Fruit fly (Drosophila melanogaster) whole organism, embryonic: ENCODE measurements around the gene Rdl.

Experiments used
- Aef1 ChIP-seq: fragments of 200-800 bp; sonication (Bioruptor generic); IDR thresholded peaks from 3 replicates; pipeline ENCODE4 v1.3.6; 2022; ENCODE audit warnings: missing biosample characterization, missing genetic modification characterization
- Atf3 ChIP-seq: fragments of 200-800 bp; sonication (Bioruptor generic); optimal IDR thresholded peaks from 3 replicates; lab custom pipeline; 2016; ENCODE audit warnings: missing biosample characterization, missing genetic modification characterization
- Bgb ChIP-seq: fragments of 200-800 bp; sonication (Bioruptor generic); IDR thresholded peaks from 2 replicates; pipeline ENCODE4 v1.3.6; 2022; ENCODE audit warnings: missing biosample characterization, missing genetic modification characterization; ENCODE audit not compliant: partially characterized antibody
- CG11085 ChIP-seq: fragments of 200-800 bp; sonication (Bioruptor generic); IDR thresholded peaks from 2 replicates; pipeline ENCODE4 v1.3.6; 2022; ENCODE audit warnings: missing biosample characterization, missing genetic modification characterization
- CG12155 ChIP-seq: fragments of 200-800 bp; sonication (Bioruptor generic); optimal IDR thresholded peaks from 3 replicates; lab custom pipeline; 2016; ENCODE audit warnings: missing biosample characterization, missing genetic modification characterization
- CG14965 ChIP-seq: fragments of 200-800 bp; sonication (Bioruptor generic); optimal IDR thresholded peaks from 2 replicates; lab custom pipeline; 2016; ENCODE audit warnings: missing biosample characterization, missing genetic modification characterization, borderline replicate concordance
- CG15479 ChIP-seq: fragments of 200-800 bp; sonication (Bioruptor generic); optimal IDR thresholded peaks from 3 replicates; lab custom pipeline; 2019; ENCODE audit warnings: missing biosample characterization, mild to moderate bottlenecking, missing genetic modification characterization, moderate library complexity
- CG15696 ChIP-seq: fragments of 200-800 bp; sonication (Bioruptor generic); optimal IDR thresholded peaks from 2 replicates; lab custom pipeline; 2019; ENCODE audit warnings: missing biosample characterization, mild to moderate bottlenecking, missing genetic modification characterization, moderate library complexity
- CG16815 ChIP-seq: fragments of 200-800 bp; sonication (Bioruptor generic); optimal IDR thresholded peaks from 3 replicates; lab custom pipeline; 2017; ENCODE audit warnings: missing biosample characterization, mild to moderate bottlenecking, missing genetic modification characterization
- CG17612 ChIP-seq: fragments of 200-800 bp; sonication (Bioruptor generic); IDR thresholded peaks from 2 replicates; pipeline ENCODE4 v1.3.6; 2022; ENCODE audit warnings: missing biosample characterization, missing genetic modification characterization
- CG30403 ChIP-seq: fragments of 200-800 bp; sonication (Bioruptor generic); optimal IDR thresholded peaks from 3 replicates; lab custom pipeline; 2016; ENCODE audit warnings: missing biosample characterization, missing genetic modification characterization
- CG3065 ChIP-seq: fragments of 200-800 bp; sonication (Bioruptor generic); optimal IDR thresholded peaks from 2 replicates; lab custom pipeline; 2016; ENCODE audit warnings: missing biosample characterization, missing genetic modification characterization
- CG32532 ChIP-seq: fragments of 200-800 bp; sonication (Bioruptor generic); IDR thresholded peaks from 2 replicates; pipeline ENCODE4 v1.3.6; 2022; ENCODE audit warnings: missing biosample characterization, missing genetic modification characterization
- CG4282 ChIP-seq: fragments of 200-800 bp; sonication (Bioruptor generic); optimal IDR thresholded peaks from 2 replicates; lab custom pipeline; 2016; ENCODE audit warnings: missing biosample characterization, missing genetic modification characterization
- CG4404 ChIP-seq: fragments of 200-800 bp; sonication (Bioruptor generic); IDR thresholded peaks from 2 replicates; pipeline ENCODE4 v1.3.6; 2022; ENCODE audit warnings: missing biosample characterization, missing genetic modification characterization
- CG4854 ChIP-seq: fragments of 200-800 bp; sonication (Bioruptor generic); optimal IDR thresholded peaks from 2 replicates; lab custom pipeline; 2016; ENCODE audit warnings: missing biosample characterization, missing genetic modification characterization, inconsistent platforms
- CG6175 ChIP-seq: fragments of 200-800 bp; sonication (Bioruptor generic); IDR thresholded peaks from 3 replicates; pipeline ENCODE4 v1.3.6; 2022; ENCODE audit warnings: missing biosample characterization, missing genetic modification characterization
- CG6683 ChIP-seq: fragments of 200-800 bp; sonication (Bioruptor generic); optimal IDR thresholded peaks from 2 replicates; lab custom pipeline; 2017; ENCODE audit warnings: missing biosample characterization, mild to moderate bottlenecking, missing genetic modification characterization, missing genetic modification reagents
- CG8089 ChIP-seq: fragments of 200-800 bp; sonication (Bioruptor generic); optimal IDR thresholded peaks from 3 replicates; lab custom pipeline; 2016; ENCODE audit warnings: missing biosample characterization, missing genetic modification characterization
- CG8944 ChIP-seq: fragments of 200-800 bp; sonication (Bioruptor generic); optimal IDR thresholded peaks from 3 replicates; lab custom pipeline; 2016; ENCODE audit warnings: missing biosample characterization, missing genetic modification characterization
- CkIIα-i1 ChIP-seq: fragments of 200-800 bp; sonication (Bioruptor generic); IDR thresholded peaks from 2 replicates; pipeline ENCODE4 v1.3.6; 2022; ENCODE audit warnings: missing biosample characterization, missing genetic modification characterization
- Elba2 ChIP-seq: fragments of 200-800 bp; sonication (Bioruptor generic); optimal IDR thresholded peaks from 3 replicates; lab custom pipeline; 2016; ENCODE audit warnings: missing biosample characterization, missing genetic modification characterization
- Fer3 ChIP-seq: fragments of 200-800 bp; sonication (Bioruptor generic); optimal IDR thresholded peaks from 2 replicates; lab custom pipeline; 2018; ENCODE audit warnings: missing biosample characterization, mild to moderate bottlenecking, missing genetic modification characterization, moderate library complexity
- HmgZ ChIP-seq: fragments of 200-800 bp; sonication (Bioruptor generic); optimal IDR thresholded peaks from 2 replicates; lab custom pipeline; 2018; ENCODE audit warnings: missing biosample characterization, mild to moderate bottlenecking, missing genetic modification characterization
- Rx ChIP-seq: fragments of 200-800 bp; sonication (Bioruptor generic); IDR thresholded peaks from 2 replicates; pipeline ENCODE4 v1.3.6; 2022; ENCODE audit warnings: missing biosample characterization, missing genetic modification characterization
- Usf ChIP-seq: fragments of 200-800 bp; sonication (Bioruptor generic); optimal IDR thresholded peaks from 2 replicates; lab custom pipeline; 2017; ENCODE audit warnings: missing genotype, missing biosample characterization, missing genetic modification characterization
- Vsx1 ChIP-seq: fragments of 200-800 bp; sonication (Bioruptor generic); optimal IDR thresholded peaks from 2 replicates; lab custom pipeline; 2017; ENCODE audit warnings: missing biosample characterization, mild to moderate bottlenecking, missing genetic modification characterization, missing genetic modification reagents
- ase ChIP-seq: fragments of 200-800 bp; sonication (Bioruptor generic); IDR thresholded peaks from 3 replicates; pipeline ENCODE4 v1.3.6; 2022; ENCODE audit warnings: missing biosample characterization, missing genetic modification characterization
- ash1 ChIP-seq: fragments of 200-800 bp; sonication (Bioruptor generic); optimal IDR thresholded peaks from 2 replicates; lab custom pipeline; 2018; ENCODE audit warnings: missing biosample characterization, mild to moderate bottlenecking, missing genetic modification characterization
- bigmax ChIP-seq: fragments of 200-800 bp; sonication (Bioruptor generic); optimal IDR thresholded peaks from 2 replicates; lab custom pipeline; 2018; ENCODE audit warnings: missing biosample characterization, mild to moderate bottlenecking, missing genetic modification characterization
- caup ChIP-seq: fragments of 200-800 bp; sonication (Bioruptor generic); optimal IDR thresholded peaks from 3 replicates; lab custom pipeline; 2017; ENCODE audit warnings: missing biosample characterization, mild to moderate bottlenecking, missing genetic modification characterization, moderate library complexity; ENCODE audit not compliant: severe bottlenecking
- crc ChIP-seq: fragments of 200-800 bp; sonication (Bioruptor generic); optimal IDR thresholded peaks from 2 replicates; lab custom pipeline; 2016; ENCODE audit warnings: missing biosample characterization, missing genetic modification characterization
- dan ChIP-seq: fragments of 200-800 bp; sonication (Bioruptor generic); IDR thresholded peaks from 2 replicates; pipeline ENCODE4 v1.3.6; 2022; ENCODE audit warnings: missing biosample characterization, missing genetic modification characterization
- ems ChIP-seq: fragments of 200-800 bp; sonication (Bioruptor generic); optimal IDR thresholded peaks from 3 replicates; lab custom pipeline; 2016; ENCODE audit warnings: missing biosample characterization, missing genetic modification characterization
- fd64A ChIP-seq: fragments of 200-800 bp; sonication (Bioruptor generic); optimal IDR thresholded peaks from 3 replicates; lab custom pipeline; 2018; ENCODE audit warnings: missing biosample characterization, mild to moderate bottlenecking, missing genetic modification characterization
- gfzf ChIP-seq: fragments of 200-800 bp; sonication (Bioruptor generic); optimal IDR thresholded peaks from 2 replicates; lab custom pipeline; 2016; ENCODE audit warnings: missing biosample characterization, mild to moderate bottlenecking, missing genetic modification characterization, moderate library complexity
- lmd ChIP-seq: fragments of 200-800 bp; sonication (Bioruptor generic); IDR thresholded peaks from 2 replicates; pipeline ENCODE4 v1.3.6; 2022; ENCODE audit warnings: missing biosample characterization, missing genetic modification characterization
- lola ChIP-seq, 3 experiments: fragments of >200 bp in 2 of 3; fragments of 200-800 bp in 1 of 3; sonication (Bioruptor generic) in 1 of 3; optimal IDR thresholded peaks; 2 replicates each; lab custom pipeline; 2017 to 2019; ENCODE audit warnings: missing biosample characterization in 3 of 3, missing genetic modification characterization in 3 of 3, mild to moderate bottlenecking in 1 of 3, moderate library complexity in 1 of 3
- lov ChIP-seq, 2 experiments: fragments of 200-800 bp in 1 of 2; fragments of >200 bp in 1 of 2; sonication (Bioruptor generic) in 1 of 2; IDR thresholded peaks in 1 of 2; optimal IDR thresholded peaks in 1 of 2; 2 replicates in 1 of 2; 3 replicates in 1 of 2; pipeline versions ENCODE4 v1.3.6 to Lab custom; 2017 to 2022; ENCODE audit warnings: missing biosample characterization in 1 of 2, missing genetic modification characterization in 1 of 2
- oc ChIP-seq: fragments of 200-800 bp; sonication (Bioruptor generic); optimal IDR thresholded peaks from 2 replicates; lab custom pipeline; 2018; ENCODE audit warnings: missing biosample characterization, mild to moderate bottlenecking, missing genetic modification characterization, moderate library complexity
- onecut ChIP-seq: fragments of 200-800 bp; sonication (Bioruptor generic); IDR thresholded peaks from 2 replicates; pipeline ENCODE4 v1.3.6; 2022; ENCODE audit warnings: missing biosample characterization, missing genetic modification characterization
- shn ChIP-seq: fragments of 200-800 bp; sonication (Bioruptor generic); optimal IDR thresholded peaks from 3 replicates; lab custom pipeline; 2016; ENCODE audit warnings: missing biosample characterization, missing genetic modification characterization
- so ChIP-seq: fragments of 200-800 bp; sonication (Bioruptor generic); IDR thresholded peaks from 3 replicates; pipeline ENCODE4 v1.3.6; 2022; ENCODE audit warnings: missing biosample characterization, missing genetic modification characterization
- sqz ChIP-seq: fragments of 200-800 bp; sonication (Bioruptor generic); optimal IDR thresholded peaks from 3 replicates; lab custom pipeline; 2018; ENCODE audit warnings: missing biosample characterization, mild to moderate bottlenecking, missing genetic modification characterization
- stc ChIP-seq: fragments of 200-800 bp; sonication (Bioruptor generic); IDR thresholded peaks from 2 replicates; pipeline ENCODE4 v1.3.6; 2022; ENCODE audit warnings: missing biosample characterization, missing genetic modification characterization
- tgo ChIP-seq: fragments of 200-800 bp; sonication (Bioruptor generic); IDR thresholded peaks from 3 replicates; pipeline ENCODE4 v1.3.6; 2022; ENCODE audit warnings: missing biosample characterization, missing genetic modification characterization
- zen2 ChIP-seq: fragments of 200-800 bp; sonication (Bioruptor generic); IDR thresholded peaks from 3 replicates; pipeline ENCODE4 v1.3.6; 2022; ENCODE audit warnings: missing biosample characterization, missing genetic modification characterization; ENCODE audit not compliant: partially characterized antibody
- zf30C ChIP-seq: fragments of 200-800 bp; sonication (Bioruptor generic); optimal IDR thresholded peaks from 3 replicates; lab custom pipeline; 2018; ENCODE audit warnings: missing biosample characterization, mild to moderate bottlenecking, missing genetic modification characterization
- zfh1 ChIP-seq: fragments of 200-800 bp; sonication (Bioruptor generic); IDR thresholded peaks from 3 replicates; pipeline ENCODE4 v1.3.6; 2022; ENCODE audit warnings: missing biosample characterization, missing genetic modification characterization

The Rdl gene

DNA sequence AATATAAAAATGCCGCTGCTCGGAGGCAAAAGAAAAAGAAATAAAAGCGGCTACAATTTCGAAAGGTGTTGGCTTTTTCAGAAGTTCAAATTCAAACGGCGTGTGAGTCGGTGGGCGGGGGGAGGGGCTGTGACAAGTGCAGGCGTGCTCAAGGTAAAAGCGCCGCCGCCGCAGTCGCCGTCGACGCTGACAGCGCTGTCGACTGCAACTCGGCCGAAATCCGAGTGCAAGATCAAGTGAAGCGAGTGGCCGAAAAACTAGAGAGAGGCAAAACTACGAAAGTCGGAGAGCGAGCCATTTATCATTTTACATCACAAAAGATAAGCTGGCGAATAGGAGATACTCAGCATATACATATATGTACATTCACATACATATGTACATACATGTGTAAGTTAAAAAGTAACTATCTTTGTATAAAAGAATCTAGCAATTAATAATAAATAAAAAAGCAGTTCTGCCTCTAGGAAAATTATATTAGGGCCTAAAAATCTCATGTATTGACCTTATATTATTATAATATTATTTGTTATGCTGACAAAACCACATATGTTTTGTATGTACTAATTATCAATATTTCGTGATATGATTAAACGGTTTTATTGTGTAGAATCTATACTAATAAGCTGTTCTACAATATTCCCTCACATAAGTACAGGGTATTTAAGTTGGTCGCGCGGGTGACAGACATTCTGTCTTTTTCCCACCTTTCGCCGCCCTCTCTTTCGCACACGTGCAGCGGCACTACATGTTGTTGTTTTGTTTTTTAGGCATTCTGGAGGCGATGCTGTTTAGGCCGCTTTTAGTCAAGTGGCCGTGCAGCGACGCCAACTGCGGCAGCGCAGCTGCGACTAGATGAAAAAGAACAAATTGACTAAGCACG, 53.0 kb downstream of the Rdl start (continued):
- TF ChIP-seq CG17612 (GFP tag; lab: Robert Waterston, UW) (no peak), CG6683 (no peak), zen2 (GFP tag; lab: Robert Waterston, UW) (no peak), dan (no peak), ase (GFP tag; lab: Robert Waterston, UW) (no peak), stc (GFP tag; lab: Robert Waterston, UW) (no peak), Vsx1 (peak; percentile 60), CG4282 (GFP tag; lab: Kevin White, UChicago) (no peak), CG14965 (GFP tag; lab: Kevin White, UChicago) (no peak), CG30403 (peak; percentile 81), CG15696 (tag; lab: Kevin White, UChicago) (peak; percentile 47), oc (tag; lab: Kevin White, UChicago) (peak; percentile 47), sqz (peak; percentile 36), CG4854 (GFP tag; lab: Kevin White, UChicago) (no peak), lola (GFP tag; optimal IDR thresholded peaks at IDR 0.05; lab: Kevin White, UChicago) (peak in 1 of 3 experiments; percentile 87), onecut (no peak), HmgZ (tag; lab: Kevin White, UChicago) (no peak), ash1 (GFP tag; lab: Kevin White, UChicago) (no peak), CG3065 (GFP tag; lab: Kevin White, UChicago) (peak; percentile 44), Usf (GFP tag; lab: Kevin White, UChicago) (peak; percentile 30), CG11085 (GFP tag; lab: Robert Waterston, UW) (no peak), zf30C (no peak), caup (no peak), CG4404 (GFP tag; lab: Robert Waterston, UW) (no peak), Bgb (GFP tag; lab: Robert Waterston, UW) (no peak), CG12155 (peak; percentile 41), CG16815 (peak; percentile 62), zfh1 (GFP tag; lab: Robert Waterston, UW) (no peak), CG8944 (no peak), tgo (peak; percentile 39; the same call in 2 of the 3 replicates), bigmax (no peak), shn (GFP tag; lab: Kevin White, UChicago) (no peak), CG15479 (GFP tag; lab: Kevin White, UChicago) (no peak), gfzf (GFP tag; lab: Kevin White, UChicago) (no peak), lov (optimal IDR thresholded peaks at IDR 0.05; lab: Kevin White, UChicago) (no peak), lov (GFP tag; IDR thresholded peaks at IDR 0.05; lab: Robert Waterston, UW) (no peak), CG32532 (GFP tag; lab: Robert Waterston, UW) (no peak), Rx (GFP tag; lab: Robert Waterston, UW) (no peak), crc (GFP tag; lab: Kevin White, UChicago) (no peak), Fer3 (peak; percentile 33), Aef1 (GFP tag; lab: Robert Waterston, UW) (0 out of 3 replicates have a peak, but pooled peaks have one; percentile 20), CG6175 (GFP tag; lab: Robert Waterston, UW) (no peak), so (GFP tag; lab: Robert Waterston, UW) (peak; percentile 39; the same call in 1 of the 3 replicates), lmd (GFP tag; lab: Robert Waterston, UW) (peak; percentile 49), fd64A (GFP tag; lab: Kevin White, UChicago) (no peak), CG8089 (GFP tag; lab: Kevin White, UChicago) (no peak), Elba2 (GFP tag; lab: Kevin White, UChicago) (no peak), Atf3 (GFP tag; lab: Kevin White, UChicago) (no peak), CkIIα-i1 (GFP tag; lab: Robert Waterston, UW) (no peak), ems (GFP tag; lab: Kevin White, UChicago) (no peak)
